Worm (Caenorhabditis elegans) whole organism, L1 larva: ENCODE results near the gene mma-1.

ENCODE experiments used
- F16B12.6 ChIP-seq: fragments of 150-350 bp; optimal IDR thresholded peaks from 2 replicates; lab custom pipeline; 2014; ENCODE audit warnings: missing biosample characterization, missing genetic modification characterization
- ama-1 ChIP-seq: fragments of 150-350 bp; optimal IDR thresholded peaks from 2 replicates; lab custom pipeline; 2014
- elt-2 ChIP-seq: sonication (generic microtip); optimal IDR thresholded peaks from 2 replicates; lab custom pipeline; 2016; ENCODE audit warnings: missing genetic modification characterization, mild to moderate bottlenecking, inconsistent platforms, missing compliant biosample characterization, missing genetic modification reagents
- lin-39 ChIP-seq: fragments of 150-350 bp; optimal IDR thresholded peaks from 2 replicates; lab custom pipeline; 2014; ENCODE audit warnings: missing biosample characterization, missing genetic modification reagents, missing genetic modification characterization
- lir-3 ChIP-seq: sonication (generic microtip); optimal IDR thresholded peaks from 2 replicates; lab custom pipeline; 2016; ENCODE audit warnings: mild to moderate bottlenecking, missing genetic modification characterization, moderate library complexity, missing compliant biosample characterization; ENCODE audit not compliant: poor library complexity
- nhr-12 ChIP-seq: sonication (generic microtip); optimal IDR thresholded peaks from 2 replicates; lab custom pipeline; 2017; ENCODE audit warnings: missing biosample characterization, missing genetic modification characterization
- nhr-237 ChIP-seq: fragments of 150-350 bp; optimal IDR thresholded peaks from 2 replicates; lab custom pipeline; 2014; ENCODE audit warnings: missing biosample characterization, missing genetic modification characterization
- nhr-85 ChIP-seq: sonication (generic microtip); peaks from one replicate; lab custom pipeline; 2016; ENCODE audit warnings: missing genetic modification characterization, inconsistent platforms, missing compliant biosample characterization
- snpc-4 ChIP-seq: fragments of 150-350 bp; optimal IDR thresholded peaks from 2 replicates; lab custom pipeline; 2014; ENCODE audit warnings: missing biosample characterization, missing genetic modification characterization
- sup-37 ChIP-seq: fragments of 200-800 bp; sonication (Bioruptor generic); optimal IDR thresholded peaks from 2 replicates; lab custom pipeline; 2018; ENCODE audit warnings: mild to moderate bottlenecking, missing genetic modification characterization, missing compliant biosample characterization
- unc-130 ChIP-seq: fragments of 150-350 bp; optimal IDR thresholded peaks from 2 replicates; lab custom pipeline; 2017; ENCODE audit warnings: missing biosample characterization, missing genetic modification characterization, inconsistent platforms

DNA sequence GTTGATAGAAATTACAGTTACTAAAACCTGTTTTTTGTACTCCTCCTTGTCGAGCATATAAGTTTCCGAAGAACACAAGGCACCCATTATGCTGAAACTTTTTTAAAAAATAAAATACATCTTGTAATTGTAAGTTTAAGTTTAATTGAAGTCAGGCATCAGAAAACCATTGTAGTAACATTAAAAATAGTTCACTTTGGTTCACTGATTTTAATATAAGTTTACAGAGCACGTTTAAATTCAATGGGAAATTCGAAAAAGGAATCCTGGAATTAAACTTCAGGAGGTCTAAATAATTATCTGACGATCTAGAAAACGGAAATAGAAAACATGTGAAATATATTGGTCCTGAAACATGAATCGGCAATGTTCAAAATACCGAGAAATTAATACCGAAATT, 44.3 kb upstream of the mma-1 start, which contains the start of gene gpa-8:
- TF ChIP-seq sup-37 (GFP tag; lab: Kevin White, UChicago), result no peak
- TF ChIP-seq nhr-12 (tag; lab: Kevin White, UChicago), result no peak
- no peak for TF ChIP-seq unc-130
- no peak for TF ChIP-seq elt-2
- TF ChIP-seq snpc-4 (tag; lab: Kevin White, UChicago), result no peak
- no peak for TF ChIP-seq nhr-237 (tag; lab: Kevin White, UChicago)
- no peak for TF ChIP-seq ama-1
- TF ChIP-seq nhr-85 (tag; lab: Kevin White, UChicago), result no peak
- TF ChIP-seq lin-39 (tag; lab: Kevin White, UChicago), result no peak
- TF ChIP-seq lir-3 (tag; lab: Kevin White, UChicago), result no peak
- TF ChIP-seq F16B12.6 (tag; lab: Kevin White, UChicago), result no peak
